Fruit fly (Drosophila melanogaster): ENCODE measurements around the gene CG33189.
A peak's percentile ranks its signal among the peaks of the same experiment; 100 is the strongest.

The CG33189 gene

dm6 chr3R:8812342-8812966 lies 31.9 kb upstream of the CG33189 start (continued):
- TF ChIP-seq lbe (GFP tag; optimal IDR thresholded peaks at IDR 0.05) (peak; percentile 4), prd (optimal IDR thresholded peaks at IDR 0.05) (no peak), prd (GFP tag; IDR thresholded peaks at IDR 0.05) (peak; percentile 75), ATbp (GFP tag; optimal IDR thresholded peaks at IDR 0.05) (peak; percentile 44), bbx (GFP tag; IDR thresholded peaks at IDR 0.05; ENCODE audit: partially characterized antibody) (no peak; the same call in 1 of the 2 replicates), CG7963 (GFP tag; IDR thresholded peaks at IDR 0.05; ENCODE audit: partially characterized antibody) (no peak), caup (GFP tag; optimal IDR thresholded peaks at IDR 0.05; ENCODE audit: severe bottlenecking) (no peak), CG3995 (GFP tag; optimal IDR thresholded peaks at IDR 0.05) (no peak), CG16863 (GFP tag; optimal IDR thresholded peaks at IDR 0.05) (peak; percentile 47), Med (GFP tag) (peak; percentile 87), Deaf1 (tag; optimal IDR thresholded peaks at IDR 0.05) (peak; percentile 40), CG9215 (GFP tag; IDR thresholded peaks at IDR 0.05) (peak; percentile 58; the same call in 1 of the 2 replicates), gro (GFP tag; optimal IDR thresholded peaks at IDR 0.05) (no peak), dm (GFP tag; optimal IDR thresholded peaks at IDR 0.05) (no peak), trem (tag; optimal IDR thresholded peaks at IDR 0.05) (no peak), CG7786 (GFP tag; optimal IDR thresholded peaks at IDR 0.05) (peak; percentile 36), CG8388 (GFP tag; optimal IDR thresholded peaks at IDR 0.05) (peak; percentile 16), CG10959 (GFP tag; IDR thresholded peaks at IDR 0.05) (peak; percentile 17; the same call in 1 of the 2 replicates), CG17385 (GFP tag; optimal IDR thresholded peaks at IDR 0.05) (peak; percentile 46), ase (GFP tag; IDR thresholded peaks at IDR 0.05) (peak; percentile 56; the same call in 1 of the 3 replicates), CG9932 (GFP tag; IDR thresholded peaks at IDR 0.05) (peak; percentile 73), sug (tag; optimal IDR thresholded peaks at IDR 0.05) (no peak), shn (GFP tag; optimal IDR thresholded peaks at IDR 0.05) (peak; percentile 41), pan (optimal IDR thresholded peaks at IDR 0.05) (no peak), pan (GFP tag; optimal IDR thresholded peaks at IDR 0.05 in 1 of 2, IDR thresholded peaks at IDR 0.05 in 1 of 2) (peak in 1 of 2 experiments; percentile 67), grn (GFP tag; optimal IDR thresholded peaks at IDR 0.05) (peak; percentile 50), lmd (GFP tag; IDR thresholded peaks at IDR 0.05) (peak; percentile 48), Nf-YB (GFP tag; optimal IDR thresholded peaks at IDR 0.05) (no peak), CG17186 (GFP tag; optimal IDR thresholded peaks at IDR 0.05) (no peak), CG6765 (GFP tag; optimal IDR thresholded peaks at IDR 0.05) (no peak), luna (GFP tag; optimal IDR thresholded peaks at IDR 0.05) (no peak), CG11398 (GFP tag; optimal IDR thresholded peaks at IDR 0.05) (peak; percentile 11), CG1603 (tag; optimal IDR thresholded peaks at IDR 0.05) (peak; percentile 52), chn (GFP tag; optimal IDR thresholded peaks at IDR 0.05) (peak; percentile 29), CG2199 (GFP tag; IDR thresholded peaks at IDR 0.05) (peak; percentile 85), ttk (GFP tag; IDR thresholded peaks at IDR 0.05) (peak; percentile 46; the same call in 1 of the 2 replicates), E2f1 (GFP tag; IDR thresholded peaks at IDR 0.05) (peak; percentile 49; the same call in 1 of the 2 replicates), Xbp1 (GFP tag; optimal IDR thresholded peaks at IDR 0.05) (peak; percentile 58), CG4424 (GFP tag; optimal IDR thresholded peaks at IDR 0.05) (peak; percentile 28), ewg (GFP tag; optimal IDR thresholded peaks at IDR 0.05) (peak; percentile 9), CG6813 (GFP tag; optimal IDR thresholded peaks at IDR 0.05) (peak; percentile 34), CG17568 (GFP tag; optimal IDR thresholded peaks at IDR 0.05) (peak; percentile 28), sqz (GFP tag; optimal IDR thresholded peaks at IDR 0.05) (peak; percentile 93), esg (GFP tag; conservative IDR thresholded peaks at IDR 0.05) (peak; percentile 32; the same call in 1 of the 2 replicates), sob (GFP tag; IDR thresholded peaks at IDR 0.05) (peak; percentile 33; the same call in 1 of the 2 replicates), amos (GFP tag; IDR thresholded peaks at IDR 0.05; ENCODE audit: partially characterized antibody) (no peak; the same call in 1 of the 2 replicates), bcd (GFP tag; optimal IDR thresholded peaks at IDR 0.05) (no peak), CG3726 (GFP tag; IDR thresholded peaks at IDR 0.05) (0 out of 3 replicates have a peak, but pooled peaks have one; percentile 40), CG8290 (GFP tag; optimal IDR thresholded peaks at IDR 0.05) (no peak), CG8290 (tag; optimal IDR thresholded peaks at IDR 0.05) (peak in 1 of 2 experiments; percentile 23)

Measured in whole organism, embryonic.